Fruit fly (Drosophila melanogaster) whole organism, embryonic: ENCODE results near the gene CG13075.

Source experiments
- Antp ChIP-seq: fragments of 200-800 bp; sonication (Bioruptor generic); optimal IDR thresholded peaks from 3 replicates; lab custom pipeline; 2016; ENCODE audit warnings: missing biosample characterization, missing genetic modification characterization
- Atf3 ChIP-seq: fragments of 200-800 bp; sonication (Bioruptor generic); optimal IDR thresholded peaks from 3 replicates; lab custom pipeline; 2016; ENCODE audit warnings: missing biosample characterization, missing genetic modification characterization
- Bgb ChIP-seq: fragments of 200-800 bp; sonication (Bioruptor generic); IDR thresholded peaks from 2 replicates; pipeline ENCODE4 v1.3.6; 2022; ENCODE audit warnings: missing biosample characterization, missing genetic modification characterization; ENCODE audit not compliant: partially characterized antibody
- CG10431 ChIP-seq: fragments of 200-800 bp; sonication (Bioruptor generic); optimal IDR thresholded peaks from 3 replicates; lab custom pipeline; 2018; ENCODE audit warnings: missing biosample characterization, mild to moderate bottlenecking, missing genetic modification characterization
- CG11085 ChIP-seq: fragments of 200-800 bp; sonication (Bioruptor generic); IDR thresholded peaks from 2 replicates; pipeline ENCODE4 v1.3.6; 2022; ENCODE audit warnings: missing biosample characterization, missing genetic modification characterization
- CG11247 ChIP-seq: fragments of 200-800 bp; sonication (Bioruptor generic); IDR thresholded peaks from 2 replicates; pipeline ENCODE4 v1.3.6; 2022; ENCODE audit warnings: missing biosample characterization, missing genetic modification characterization
- CG12219 ChIP-seq: fragments of 200-800 bp; sonication (Bioruptor generic); optimal IDR thresholded peaks from 3 replicates; lab custom pipeline; 2018; ENCODE audit warnings: missing biosample characterization, mild to moderate bottlenecking, missing genetic modification characterization
- CG12744 ChIP-seq: fragments of 200-800 bp; sonication (Bioruptor generic); optimal IDR thresholded peaks from 2 replicates; lab custom pipeline; 2016; ENCODE audit warnings: missing biosample characterization, missing genetic modification characterization
- CG15514 ChIP-seq: fragments of 200-800 bp; sonication (Bioruptor generic); optimal IDR thresholded peaks from 3 replicates; lab custom pipeline; 2017; ENCODE audit warnings: missing biosample characterization, missing genetic modification characterization, mild to moderate bottlenecking, moderate library complexity, missing genetic modification reagents
- CG1603 ChIP-seq: fragments of 200-800 bp; sonication (Bioruptor generic); optimal IDR thresholded peaks from 2 replicates; lab custom pipeline; 2019; ENCODE audit warnings: missing biosample characterization, mild to moderate bottlenecking, missing genetic modification characterization, moderate library complexity
- CG17186 ChIP-seq: fragments of 200-800 bp; sonication (Bioruptor generic); optimal IDR thresholded peaks from 3 replicates; lab custom pipeline; 2017; ENCODE audit warnings: missing biosample characterization, missing genetic modification reagents, missing genetic modification characterization
- CG18619 ChIP-seq: fragments of 200-800 bp; sonication (Bioruptor generic); optimal IDR thresholded peaks from 3 replicates; lab custom pipeline; 2017; ENCODE audit warnings: missing biosample characterization, mild to moderate bottlenecking, missing genetic modification characterization
- CG2712 ChIP-seq: fragments of 200-800 bp; optimal IDR thresholded peaks from 3 replicates; lab custom pipeline; 2019; ENCODE audit warnings: missing biosample characterization, mild to moderate bottlenecking, missing genetic modification characterization, moderate library complexity
- CG3065 ChIP-seq: fragments of 200-800 bp; sonication (Bioruptor generic); optimal IDR thresholded peaks from 2 replicates; lab custom pipeline; 2016; ENCODE audit warnings: missing biosample characterization, missing genetic modification characterization
- CG31441 ChIP-seq: fragments of 200-800 bp; sonication (Bioruptor generic); IDR thresholded peaks from 2 replicates; pipeline ENCODE4 v1.3.6; 2022; ENCODE audit warnings: missing biosample characterization, missing genetic modification characterization
- CG34224 ChIP-seq: fragments of 200-800 bp; sonication (Bioruptor generic); IDR thresholded peaks from 3 replicates; pipeline ENCODE4 v1.3.6; 2022; ENCODE audit warnings: missing biosample characterization, missing genetic modification characterization; ENCODE audit not compliant: partially characterized antibody
- CG34422 ChIP-seq: fragments of 200-800 bp; sonication (Bioruptor generic); IDR thresholded peaks from 3 replicates; pipeline ENCODE4 v1.3.6; 2022; ENCODE audit warnings: missing biosample characterization, missing genetic modification characterization
- CG3847 ChIP-seq: fragments of 200-800 bp; sonication (Bioruptor generic); IDR thresholded peaks from 2 replicates; pipeline ENCODE4 v1.3.6; 2022; ENCODE audit warnings: missing biosample characterization, missing genetic modification characterization
- CG4424 ChIP-seq: fragments of 200-800 bp; sonication (Bioruptor generic); optimal IDR thresholded peaks from 3 replicates; lab custom pipeline; 2016; ENCODE audit warnings: missing biosample characterization, missing genetic modification characterization
- CG4617 ChIP-seq: fragments of 200-800 bp; sonication (Bioruptor generic); optimal IDR thresholded peaks from 3 replicates; lab custom pipeline; 2016; ENCODE audit warnings: missing biosample characterization, missing genetic modification characterization, borderline replicate concordance
- CG4854 ChIP-seq: fragments of 200-800 bp; sonication (Bioruptor generic); optimal IDR thresholded peaks from 2 replicates; lab custom pipeline; 2016; ENCODE audit warnings: missing biosample characterization, missing genetic modification characterization, inconsistent platforms
- CG6683 ChIP-seq: fragments of 200-800 bp; sonication (Bioruptor generic); optimal IDR thresholded peaks from 2 replicates; lab custom pipeline; 2017; ENCODE audit warnings: missing biosample characterization, mild to moderate bottlenecking, missing genetic modification characterization, missing genetic modification reagents
- CG7357 ChIP-seq: fragments of 200-800 bp; sonication (Bioruptor generic); IDR thresholded peaks from 3 replicates; pipeline ENCODE4 v1.3.6; 2022; ENCODE audit warnings: missing biosample characterization, missing genetic modification characterization
- CG9215 ChIP-seq: fragments of 200-800 bp; sonication (Bioruptor generic); IDR thresholded peaks from 2 replicates; pipeline ENCODE4 v1.3.6; 2022; ENCODE audit warnings: missing biosample characterization, missing genetic modification characterization
- CrebB ChIP-seq: fragments of 200-800 bp; sonication (Bioruptor generic); optimal IDR thresholded peaks from 3 replicates; lab custom pipeline; 2018; ENCODE audit warnings: missing biosample characterization, mild to moderate bottlenecking, missing genetic modification characterization
- Lhr ChIP-seq: fragments of 200-800 bp; sonication (Bioruptor generic); optimal IDR thresholded peaks from 3 replicates; lab custom pipeline; 2017; ENCODE audit warnings: mild to moderate bottlenecking, missing biosample characterization, missing genetic modification reagents, missing genetic modification characterization
- Lpt ChIP-seq: fragments of >200 bp; optimal IDR thresholded peaks from 2 replicates; lab custom pipeline; 2018; ENCODE audit warnings: missing biosample characterization, missing genetic modification characterization
- MBD-R2 ChIP-seq: fragments of 200-800 bp; sonication (Bioruptor generic); IDR thresholded peaks from 2 replicates; pipeline ENCODE4 v1.3.6; 2022; ENCODE audit warnings: missing biosample characterization, missing genetic modification characterization
- Mes4 ChIP-seq: fragments of 200-800 bp; sonication (Bioruptor generic); optimal IDR thresholded peaks from 2 replicates; lab custom pipeline; 2016; ENCODE audit warnings: missing biosample characterization, missing genetic modification characterization
- Pdp1 ChIP-seq, 2 experiments: fragments of 200-800 bp; sonication (Bioruptor generic); optimal IDR thresholded peaks; 3 replicates each; lab custom pipeline; 2016; ENCODE audit warnings: missing biosample characterization in 2 of 2, missing genetic modification characterization in 2 of 2, mild to moderate bottlenecking in 1 of 2, moderate library complexity in 1 of 2
- Rfx ChIP-seq: fragments of 200-800 bp; sonication (Bioruptor generic); IDR thresholded peaks from 2 replicates; pipeline ENCODE4 v1.3.6; 2022; ENCODE audit warnings: missing biosample characterization, missing genetic modification characterization
- Rx ChIP-seq: fragments of 200-800 bp; sonication (Bioruptor generic); IDR thresholded peaks from 2 replicates; pipeline ENCODE4 v1.3.6; 2022; ENCODE audit warnings: missing biosample characterization, missing genetic modification characterization
- amos ChIP-seq: fragments of 200-800 bp; sonication (Bioruptor generic); IDR thresholded peaks from 2 replicates; pipeline ENCODE4 v1.3.6; 2022; ENCODE audit warnings: missing biosample characterization, missing genetic modification characterization; ENCODE audit not compliant: partially characterized antibody
- cad ChIP-seq: fragments of >200 bp; optimal IDR thresholded peaks from 2 replicates; lab custom pipeline; 2017; ENCODE audit warnings: missing biosample characterization, missing genetic modification characterization
- cas ChIP-seq: fragments of 200-800 bp; sonication (Bioruptor generic); IDR thresholded peaks from 2 replicates; pipeline ENCODE4 v1.3.6; 2022; ENCODE audit warnings: missing biosample characterization, missing genetic modification characterization
- ci ChIP-seq: fragments of 200-800 bp; sonication (Bioruptor generic); IDR thresholded peaks from 3 replicates; pipeline ENCODE4 v1.3.6; 2022; ENCODE audit warnings: missing biosample characterization, missing genetic modification characterization
- dan ChIP-seq: fragments of 200-800 bp; sonication (Bioruptor generic); IDR thresholded peaks from 2 replicates; pipeline ENCODE4 v1.3.6; 2022; ENCODE audit warnings: missing biosample characterization, missing genetic modification characterization
- grn ChIP-seq: fragments of 200-800 bp; sonication (Bioruptor generic); optimal IDR thresholded peaks from 3 replicates; lab custom pipeline; 2017; ENCODE audit warnings: missing biosample characterization, missing genetic modification characterization
- nmo ChIP-seq: fragments of 200-800 bp; sonication (Bioruptor generic); optimal IDR thresholded peaks from 2 replicates; lab custom pipeline; 2018; ENCODE audit warnings: missing biosample characterization, mild to moderate bottlenecking, missing genetic modification characterization, moderate library complexity
- nom ChIP-seq: fragments of 200-800 bp; sonication (Bioruptor generic); optimal IDR thresholded peaks from 2 replicates; lab custom pipeline; 2017; ENCODE audit warnings: missing biosample characterization, missing genetic modification characterization, mild to moderate bottlenecking, moderate library complexity, missing genetic modification reagents
- p53 ChIP-seq: fragments of 200-800 bp; sonication (Bioruptor generic); optimal IDR thresholded peaks from 2 replicates; lab custom pipeline; 2016; ENCODE audit warnings: missing biosample characterization, missing genetic modification characterization
- pfk ChIP-seq: fragments of 200-800 bp; sonication (Bioruptor generic); optimal IDR thresholded peaks from 2 replicates; lab custom pipeline; 2018; ENCODE audit warnings: missing biosample characterization, mild to moderate bottlenecking, missing genetic modification characterization, moderate library complexity
- phol ChIP-seq: fragments of 200-800 bp; sonication (Bioruptor generic); optimal IDR thresholded peaks from 3 replicates; lab custom pipeline; 2018; ENCODE audit warnings: missing biosample characterization, mild to moderate bottlenecking, missing genetic modification characterization, moderate library complexity
- sd ChIP-seq: fragments of 200-800 bp; sonication (Bioruptor generic); optimal IDR thresholded peaks from 3 replicates; lab custom pipeline; 2018; ENCODE audit warnings: missing biosample characterization, mild to moderate bottlenecking, missing genetic modification characterization, moderate library complexity
- sisA ChIP-seq: fragments of 200-800 bp; sonication (Bioruptor generic); IDR thresholded peaks from 2 replicates; pipeline ENCODE4 v1.3.6; 2022; ENCODE audit warnings: missing biosample characterization, missing genetic modification characterization
- slp2 ChIP-seq: fragments of 200-800 bp; sonication (Bioruptor generic); optimal IDR thresholded peaks from 2 replicates; lab custom pipeline; 2016; ENCODE audit warnings: missing biosample characterization, missing genetic modification characterization
- stc ChIP-seq: fragments of 200-800 bp; sonication (Bioruptor generic); IDR thresholded peaks from 2 replicates; pipeline ENCODE4 v1.3.6; 2022; ENCODE audit warnings: missing biosample characterization, missing genetic modification characterization
- toy ChIP-seq: fragments of 200-800 bp; sonication (Bioruptor generic); IDR thresholded peaks from 2 replicates; pipeline ENCODE4 v1.3.6; 2022; ENCODE audit warnings: missing biosample characterization, missing genetic modification characterization
- wdn ChIP-seq: fragments of 200-800 bp; sonication (Bioruptor generic); IDR thresholded peaks from 2 replicates; pipeline ENCODE4 v1.3.6; 2022; ENCODE audit warnings: missing biosample characterization, missing genetic modification characterization
- zfh1 ChIP-seq: fragments of 200-800 bp; sonication (Bioruptor generic); IDR thresholded peaks from 3 replicates; pipeline ENCODE4 v1.3.6; 2022; ENCODE audit warnings: missing biosample characterization, missing genetic modification characterization

CG13075 gene

DNA sequence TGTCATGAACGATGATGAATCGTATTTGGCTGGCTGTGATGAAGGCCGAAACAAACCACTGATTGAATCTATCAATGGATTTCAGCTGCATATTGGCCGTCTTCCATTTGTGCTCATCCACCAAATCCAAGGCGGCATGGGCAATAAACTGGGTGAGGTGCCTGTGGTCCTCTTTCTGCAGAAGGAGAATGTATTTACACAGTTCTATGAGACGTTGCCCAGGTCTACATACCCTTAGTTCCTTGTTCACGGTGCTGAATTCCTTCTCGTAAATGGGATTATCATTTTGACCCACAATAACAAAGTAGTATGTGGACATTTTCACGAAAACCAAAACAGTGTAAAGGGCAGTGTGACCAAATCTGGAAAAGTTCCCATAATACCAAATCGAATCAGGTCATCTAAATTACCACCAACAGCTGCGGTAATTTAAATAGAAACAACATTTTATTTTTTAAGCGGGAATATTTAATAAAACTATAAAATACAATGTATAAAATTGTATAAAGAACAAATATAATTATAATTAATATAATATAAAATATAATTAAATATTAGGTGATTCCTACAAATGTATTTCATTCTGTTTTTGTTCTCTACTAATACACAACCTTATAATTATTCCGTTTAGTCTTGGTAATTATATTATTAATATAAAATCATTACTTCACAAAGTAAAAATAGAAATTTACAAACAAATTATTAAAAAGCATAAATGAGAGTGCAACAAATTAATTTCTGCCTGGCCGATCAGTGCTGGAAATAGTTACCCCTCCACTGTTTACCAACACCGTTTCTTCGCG lies 47.7 kb downstream of the CG13075 start, which contains the start of the genes Trs20 and elg1 (continued):
- 0 out of 2 replicates have a peak, but pooled peaks have one; percentile 7 for TF ChIP-seq Bgb
- TF ChIP-seq dan (GFP tag; lab: Robert Waterston, UW) = no peak
- TF ChIP-seq cad (GFP tag; lab: Kevin White, UChicago) = no peak
- no peak; the same call in 2 of the 3 replicates for TF ChIP-seq zfh1
- peak in 1 of 2 experiments; percentile 5 for TF ChIP-seq Pdp1 (GFP tag; optimal IDR thresholded peaks at IDR 0.05; lab: Kevin White, UChicago)
- no peak for TF ChIP-seq grn
- TF ChIP-seq CG6683 (GFP tag; lab: Kevin White, UChicago) = peak; percentile 10
- TF ChIP-seq sisA (GFP tag; lab: Robert Waterston, UW) = no peak; the same call in 1 of the 2 replicates
- no peak for TF ChIP-seq p53 (GFP tag; lab: Kevin White, UChicago)
- TF ChIP-seq Rfx (GFP tag; lab: Robert Waterston, UW) = peak; percentile 65
- TF ChIP-seq CG12219 = no peak
- TF ChIP-seq Atf3 (GFP tag; lab: Kevin White, UChicago) = no peak
- TF ChIP-seq CG15514 (GFP tag; lab: Kevin White, UChicago) = peak; percentile 50
- TF ChIP-seq CG10431 = peak; percentile 28
- no peak for TF ChIP-seq CG9215 (GFP tag; lab: Robert Waterston, UW)
- no peak for TF ChIP-seq CG11247 (GFP tag; lab: Robert Waterston, UW)
- TF ChIP-seq CG7357 = no peak
- TF ChIP-seq wdn = no peak
- no peak for TF ChIP-seq slp2 (GFP tag; lab: Kevin White, UChicago)
- no peak for TF ChIP-seq Lpt (GFP tag; lab: Kevin White, UChicago)
- TF ChIP-seq nmo (GFP tag; lab: Kevin White, UChicago) = peak; percentile 66
- TF ChIP-seq sd (tag; lab: Kevin White, UChicago) = peak; percentile 37
- no peak for TF ChIP-seq Mes4 (GFP tag; lab: Kevin White, UChicago)
- TF ChIP-seq Lhr (GFP tag; lab: Kevin White, UChicago) = no peak
- TF ChIP-seq CG31441 (GFP tag; lab: Robert Waterston, UW) = peak; percentile 84
- TF ChIP-seq nom (GFP tag; lab: Kevin White, UChicago) = peak; percentile 60
- TF ChIP-seq CG11085 (GFP tag; lab: Robert Waterston, UW) = no peak
- TF ChIP-seq CG2712 (tag; lab: Kevin White, UChicago) = peak; percentile 85
- TF ChIP-seq CrebB = no peak
- no peak for TF ChIP-seq toy (GFP tag; lab: Robert Waterston, UW)
- TF ChIP-seq CG3847 = peak; percentile 85
- TF ChIP-seq Antp (GFP tag; lab: Kevin White, UChicago) = no peak
- no peak for TF ChIP-seq CG4854 (GFP tag; lab: Kevin White, UChicago)
- peak; percentile 43 for TF ChIP-seq CG4424
- no peak for TF ChIP-seq CG3065 (GFP tag; lab: Kevin White, UChicago)
- TF ChIP-seq cas (GFP tag; lab: Robert Waterston, UW) = 0 out of 2 replicates have a peak, but pooled peaks have one; percentile 4
- TF ChIP-seq amos (GFP tag; lab: Robert Waterston, UW) = no peak
- TF ChIP-seq phol (tag; lab: Kevin White, UChicago) = peak; percentile 63
- TF ChIP-seq CG12744 (GFP tag; lab: Kevin White, UChicago) = no peak
- peak; percentile 13; the same call in 1 of the 3 replicates for TF ChIP-seq ci
- TF ChIP-seq, all 482 proteins: peak for 175

- TF ChIP-seq CG34224 (GFP tag; lab: Robert Waterston, UW) = peak; percentile 25; the same call in 1 of the 3 replicates
- TF ChIP-seq CG4617 = peak; percentile 44
- TF ChIP-seq CG34422 (GFP tag; lab: Robert Waterston, UW) = peak; percentile 3; the same call in 1 of the 3 replicates
- TF ChIP-seq CG1603 (tag; lab: Kevin White, UChicago) = peak; percentile 44
- TF ChIP-seq CG18619 = no peak
- TF ChIP-seq nom (GFP tag; lab: Kevin White, UChicago) = peak; percentile 9
- TF ChIP-seq Rx (GFP tag; lab: Robert Waterston, UW) = 0 out of 2 replicates have a peak, but pooled peaks have one; percentile 3
- TF ChIP-seq pfk = no peak
- 0 out of 3 replicates have a peak, but pooled peaks have one; percentile 8 for TF ChIP-seq zfh1
- peak; percentile 46 for TF ChIP-seq CG17186 (GFP tag; lab: Kevin White, UChicago)
- TF ChIP-seq stc = 0 out of 2 replicates have a peak, but pooled peaks have one; percentile 1
- TF ChIP-seq MBD-R2 (GFP tag; lab: Robert Waterston, UW) = peak; percentile 9
Measured at dm6 chr3L:16132067-16132418, 48.2 kb downstream of the CG13075 start.
